Worm (Caenorhabditis elegans): ENCODE data around the gene srt-40.

DNA sequence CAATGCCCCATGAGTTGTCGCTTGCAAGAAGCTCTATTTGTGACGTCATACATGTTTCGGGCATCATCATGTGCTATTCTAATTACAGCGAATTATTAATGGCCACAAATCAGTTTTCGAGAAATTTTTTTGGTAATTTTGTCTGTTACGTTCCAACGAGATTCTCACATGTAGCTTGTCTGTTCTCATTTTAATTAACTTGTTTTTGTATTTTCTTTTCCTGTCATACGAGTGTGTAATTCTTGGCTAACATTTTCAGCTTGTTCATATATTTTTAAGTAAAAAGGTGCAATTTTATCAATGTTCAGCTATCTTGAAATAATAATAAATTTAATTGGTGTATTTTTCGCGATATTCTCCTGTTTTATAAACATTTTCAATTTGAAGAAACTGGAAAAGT, 50.8 kb downstream of the srt-40 start, which contains the start of gene srbc-21:
- no peak for TF ChIP-seq ztf-11 (tag; optimal IDR thresholded peaks at IDR 0.05)
- no peak for TF ChIP-seq dmd-4 (tag; optimal IDR thresholded peaks at IDR 0.05)
- TF ChIP-seq mdl-1 (tag; optimal IDR thresholded peaks at IDR 0.05): no peak
- TF ChIP-seq F13H6.1 (tag; optimal IDR thresholded peaks at IDR 0.05): no peak
- TF ChIP-seq nhr-77 (tag; optimal IDR thresholded peaks at IDR 0.05): no peak
- TF ChIP-seq nhr-25 (tag; optimal IDR thresholded peaks at IDR 0.05): no peak
- TF ChIP-seq nhr-129 (tag; optimal IDR thresholded peaks at IDR 0.05): no peak
- no peak for TF ChIP-seq ama-1 (optimal IDR thresholded peaks at IDR 0.05)
- TF ChIP-seq nhr-21 (tag; optimal IDR thresholded peaks at IDR 0.05): no peak
- no peak for TF ChIP-seq mab-5 (tag; optimal IDR thresholded peaks at IDR 0.05)
- no peak for TF ChIP-seq ztf-4 (tag; optimal IDR thresholded peaks at IDR 0.05)
- no peak for TF ChIP-seq zag-1 (tag; optimal IDR thresholded peaks at IDR 0.05)
